Fruit fly (Drosophila melanogaster) whole organism, embryonic: ENCODE data around the gene CG42866.

Source experiments
- Atf3 ChIP-seq: fragments of 200-800 bp; sonication (Bioruptor generic); optimal IDR thresholded peaks from 3 replicates; lab custom pipeline; 2016; ENCODE audit warnings: missing biosample characterization, missing genetic modification characterization
- Blimp-1 ChIP-seq: fragments of 200-800 bp; sonication (Bioruptor generic); optimal IDR thresholded peaks from 3 replicates; lab custom pipeline; 2018; ENCODE audit warnings: missing biosample characterization, missing genetic modification characterization, mild to moderate bottlenecking, moderate library complexity, missing genetic modification reagents
- CG14014 ChIP-seq: fragments of 200-800 bp; sonication (Bioruptor generic); IDR thresholded peaks from 2 replicates; pipeline ENCODE4 v1.3.6; 2022; ENCODE audit warnings: missing biosample characterization, missing genetic modification characterization
- CG14050 ChIP-seq: fragments of 200-800 bp; sonication (Bioruptor generic); IDR thresholded peaks from 3 replicates; pipeline ENCODE4 v1.3.6; 2022; ENCODE audit warnings: missing biosample characterization, missing genetic modification characterization
- CG1603 ChIP-seq: fragments of 200-800 bp; sonication (Bioruptor generic); optimal IDR thresholded peaks from 2 replicates; lab custom pipeline; 2019; ENCODE audit warnings: missing biosample characterization, mild to moderate bottlenecking, missing genetic modification characterization, moderate library complexity
- CG17385 ChIP-seq: fragments of 200-800 bp; sonication (Bioruptor generic); optimal IDR thresholded peaks from 3 replicates; lab custom pipeline; 2018; ENCODE audit warnings: missing biosample characterization, mild to moderate bottlenecking, missing genetic modification characterization
- CG18011 ChIP-seq: fragments of 200-800 bp; sonication (Bioruptor generic); optimal IDR thresholded peaks from 2 replicates; lab custom pipeline; 2017; ENCODE audit warnings: missing biosample characterization, missing genetic modification characterization, mild to moderate bottlenecking, moderate library complexity, missing genotype
- CG2120 ChIP-seq: fragments of 200-800 bp; sonication (Bioruptor generic); optimal IDR thresholded peaks from 3 replicates; lab custom pipeline; 2016; ENCODE audit warnings: missing biosample characterization, missing genetic modification characterization
- CG30020 ChIP-seq: fragments of 200-800 bp; optimal IDR thresholded peaks from 2 replicates; lab custom pipeline; 2019; ENCODE audit warnings: missing biosample characterization, mild to moderate bottlenecking, missing genetic modification characterization, moderate library complexity
- CG32772 ChIP-seq: fragments of 200-800 bp; sonication (Bioruptor generic); IDR thresholded peaks from 2 replicates; pipeline ENCODE4 v1.3.6; 2022; ENCODE audit warnings: missing biosample characterization, missing genetic modification characterization
- CG3847 ChIP-seq: fragments of 200-800 bp; sonication (Bioruptor generic); IDR thresholded peaks from 2 replicates; pipeline ENCODE4 v1.3.6; 2022; ENCODE audit warnings: missing biosample characterization, missing genetic modification characterization
- CG42726 ChIP-seq: fragments of 200-800 bp; sonication (Bioruptor generic); IDR thresholded peaks from 2 replicates; pipeline ENCODE4 v1.3.6; 2022; ENCODE audit warnings: missing biosample characterization, missing genetic modification characterization; ENCODE audit not compliant: partially characterized antibody
- CG4707 ChIP-seq: fragments of 200-800 bp; sonication (Bioruptor generic); optimal IDR thresholded peaks from 2 replicates; lab custom pipeline; 2018; ENCODE audit warnings: missing biosample characterization, mild to moderate bottlenecking, missing genetic modification characterization, moderate library complexity
- CG9215 ChIP-seq: fragments of 200-800 bp; sonication (Bioruptor generic); IDR thresholded peaks from 2 replicates; pipeline ENCODE4 v1.3.6; 2022; ENCODE audit warnings: missing biosample characterization, missing genetic modification characterization
- CG9437 ChIP-seq: fragments of 200-800 bp; sonication (Bioruptor generic); optimal IDR thresholded peaks from 2 replicates; lab custom pipeline; 2018; ENCODE audit warnings: missing biosample characterization, mild to moderate bottlenecking, missing genetic modification characterization
- CHES-1-like ChIP-seq: fragments of 200-800 bp; sonication (Bioruptor generic); optimal IDR thresholded peaks from 2 replicates; lab custom pipeline; 2016; ENCODE audit warnings: missing biosample characterization, missing genetic modification characterization
- D ChIP-seq, 2 experiments: fragments of 200-800 bp in 1 of 2; fragments of >200 bp in 1 of 2; sonication (Bioruptor generic) in 1 of 2; optimal IDR thresholded peaks; 2 replicates in 1 of 2; 3 replicates in 1 of 2; lab custom pipeline; 2017; ENCODE audit warnings: mild to moderate bottlenecking in 1 of 2, missing biosample characterization in 1 of 2, missing genetic modification characterization in 1 of 2, missing genetic modification reagents in 1 of 2
- Deaf1 ChIP-seq: fragments of 200-800 bp; optimal IDR thresholded peaks from 3 replicates; lab custom pipeline; 2019; ENCODE audit warnings: missing biosample characterization, mild to moderate bottlenecking, missing genetic modification characterization, moderate library complexity
- Dp ChIP-seq: fragments of 200-800 bp; sonication (Bioruptor generic); optimal IDR thresholded peaks from 2 replicates; lab custom pipeline; 2018; ENCODE audit warnings: missing biosample characterization, mild to moderate bottlenecking, missing genetic modification characterization, moderate library complexity
- Hr3 ChIP-seq: fragments of 200-800 bp; sonication (Bioruptor generic); optimal IDR thresholded peaks from 3 replicates; lab custom pipeline; 2016; ENCODE audit warnings: missing biosample characterization, missing genetic modification characterization
- Med ChIP-seq: fragments of 200-800 bp; sonication (Bioruptor generic); peaks from one replicate; lab custom pipeline; 2016; ENCODE audit warnings: missing biosample characterization, missing genetic modification characterization, mild to moderate bottlenecking, inconsistent platforms, moderate library complexity
- NfI ChIP-seq: fragments of 200-800 bp; sonication (Bioruptor generic); optimal IDR thresholded peaks from 3 replicates; lab custom pipeline; 2018; ENCODE audit warnings: missing biosample characterization, mild to moderate bottlenecking, missing genetic modification characterization, moderate library complexity
- Poxn ChIP-seq: fragments of 200-800 bp; sonication (Bioruptor generic); IDR thresholded peaks from 2 replicates; pipeline ENCODE4 v1.3.6; 2022; ENCODE audit warnings: missing biosample characterization, missing genetic modification characterization
- Side ChIP-seq: fragments of 200-800 bp; sonication (Bioruptor generic); optimal IDR thresholded peaks from 2 replicates; lab custom pipeline; 2016; ENCODE audit warnings: missing biosample characterization, missing genetic modification characterization
- Sry-δ ChIP-seq: fragments of 200-800 bp; sonication (Bioruptor generic); optimal IDR thresholded peaks from 2 replicates; lab custom pipeline; 2016; ENCODE audit warnings: missing biosample characterization, missing genetic modification characterization
- cato ChIP-seq: fragments of 200-800 bp; sonication (Bioruptor generic); optimal IDR thresholded peaks from 2 replicates; lab custom pipeline; 2016; ENCODE audit warnings: missing biosample characterization, missing genetic modification characterization, borderline replicate concordance
- dysf ChIP-seq: fragments of 200-800 bp; sonication (Bioruptor generic); IDR thresholded peaks from 3 replicates; pipeline ENCODE4 v1.3.6; 2022; ENCODE audit warnings: missing biosample characterization, missing genetic modification characterization
- emc ChIP-seq: fragments of 200-800 bp; sonication (Bioruptor generic); optimal IDR thresholded peaks from 2 replicates; lab custom pipeline; 2016; ENCODE audit warnings: missing biosample characterization, missing genetic modification characterization
- exex ChIP-seq: fragments of 200-800 bp; sonication (Bioruptor generic); optimal IDR thresholded peaks from 4 replicates; lab custom pipeline; 2018; ENCODE audit warnings: missing biosample characterization, mild to moderate bottlenecking, missing genetic modification characterization, moderate library complexity
- grn ChIP-seq: fragments of 200-800 bp; sonication (Bioruptor generic); optimal IDR thresholded peaks from 3 replicates; lab custom pipeline; 2017; ENCODE audit warnings: missing biosample characterization, missing genetic modification characterization
- jumu ChIP-seq: fragments of 200-800 bp; sonication (Bioruptor generic); optimal IDR thresholded peaks from 3 replicates; lab custom pipeline; 2016; ENCODE audit warnings: missing biosample characterization, missing genetic modification characterization
- kah ChIP-seq: fragments of 200-800 bp; sonication (Bioruptor generic); optimal IDR thresholded peaks from 2 replicates; lab custom pipeline; 2018; ENCODE audit warnings: missing biosample characterization, mild to moderate bottlenecking, missing genetic modification characterization
- knrl ChIP-seq: fragments of 200-800 bp; sonication (Bioruptor generic); IDR thresholded peaks from 3 replicates; pipeline ENCODE4 v1.3.6; 2022; ENCODE audit warnings: missing biosample characterization, missing genetic modification characterization; ENCODE audit not compliant: partially characterized antibody
- lola ChIP-seq, 3 experiments: fragments of >200 bp in 2 of 3; fragments of 200-800 bp in 1 of 3; sonication (Bioruptor generic) in 1 of 3; optimal IDR thresholded peaks; 2 replicates each; lab custom pipeline; 2017 to 2019; ENCODE audit warnings: missing biosample characterization in 3 of 3, missing genetic modification characterization in 3 of 3, mild to moderate bottlenecking in 1 of 3, moderate library complexity in 1 of 3
- lov ChIP-seq, 2 experiments: fragments of 200-800 bp in 1 of 2; fragments of >200 bp in 1 of 2; sonication (Bioruptor generic) in 1 of 2; IDR thresholded peaks in 1 of 2; optimal IDR thresholded peaks in 1 of 2; 2 replicates in 1 of 2; 3 replicates in 1 of 2; pipeline versions ENCODE4 v1.3.6 to Lab custom; 2017 to 2022; ENCODE audit warnings: missing biosample characterization in 1 of 2, missing genetic modification characterization in 1 of 2
- pfk ChIP-seq: fragments of 200-800 bp; sonication (Bioruptor generic); optimal IDR thresholded peaks from 2 replicates; lab custom pipeline; 2018; ENCODE audit warnings: missing biosample characterization, mild to moderate bottlenecking, missing genetic modification characterization, moderate library complexity
- pros ChIP-seq: fragments of 200-800 bp; sonication (Bioruptor generic); optimal IDR thresholded peaks from 3 replicates; lab custom pipeline; 2019; ENCODE audit warnings: missing biosample characterization, mild to moderate bottlenecking, missing genetic modification characterization, moderate library complexity
- ro ChIP-seq: fragments of 200-800 bp; sonication (Bioruptor generic); IDR thresholded peaks from 2 replicates; pipeline ENCODE4 v1.3.6; 2022; ENCODE audit warnings: missing biosample characterization, missing genetic modification characterization
- salm ChIP-seq: fragments of 200-800 bp; sonication (Bioruptor generic); optimal IDR thresholded peaks from 2 replicates; lab custom pipeline; 2018; ENCODE audit warnings: missing biosample characterization, mild to moderate bottlenecking, missing genetic modification characterization
- sens ChIP-seq: fragments of 200-800 bp; sonication (Bioruptor generic); peaks from one replicate; lab custom pipeline; 2016; ENCODE audit warnings: missing biosample characterization, missing genetic modification characterization
- sqz ChIP-seq: fragments of 200-800 bp; sonication (Bioruptor generic); optimal IDR thresholded peaks from 3 replicates; lab custom pipeline; 2018; ENCODE audit warnings: missing biosample characterization, mild to moderate bottlenecking, missing genetic modification characterization
- sug ChIP-seq: fragments of 200-800 bp; optimal IDR thresholded peaks from 2 replicates; lab custom pipeline; 2019; ENCODE audit warnings: missing biosample characterization, mild to moderate bottlenecking, missing genetic modification characterization, moderate library complexity
- tap ChIP-seq: fragments of 200-800 bp; optimal IDR thresholded peaks from 3 replicates; lab custom pipeline; 2019; ENCODE audit warnings: missing biosample characterization, mild to moderate bottlenecking, missing genetic modification characterization, moderate library complexity
- unc-4 ChIP-seq: fragments of 200-800 bp; sonication (Bioruptor generic); IDR thresholded peaks from 2 replicates; pipeline ENCODE4 v1.3.6; 2022; ENCODE audit warnings: missing biosample characterization, missing genetic modification characterization; ENCODE audit not compliant: partially characterized antibody
- vvl ChIP-seq: fragments of 200-800 bp; sonication (Bioruptor generic); IDR thresholded peaks from 2 replicates; pipeline ENCODE4 v1.3.6; 2022; ENCODE audit warnings: missing biosample characterization, missing genetic modification characterization
- wdn ChIP-seq: fragments of 200-800 bp; sonication (Bioruptor generic); IDR thresholded peaks from 2 replicates; pipeline ENCODE4 v1.3.6; 2022; ENCODE audit warnings: missing biosample characterization, missing genetic modification characterization
- wor ChIP-seq: fragments of 200-800 bp; sonication (Bioruptor generic); IDR thresholded peaks from 2 replicates; pipeline ENCODE4 v1.3.6; 2022; ENCODE audit warnings: missing biosample characterization, missing genetic modification characterization
- zf30C ChIP-seq: fragments of 200-800 bp; sonication (Bioruptor generic); optimal IDR thresholded peaks from 3 replicates; lab custom pipeline; 2018; ENCODE audit warnings: missing biosample characterization, mild to moderate bottlenecking, missing genetic modification characterization

CG42866 gene

dm6 chr2L:19943112-19943511 lies 18.4 kb downstream of the CG42866 start (continued):
- TF ChIP-seq knrl (GFP tag; lab: Robert Waterston, UW) (0 out of 3 replicates have a peak, but pooled peaks have one; percentile 7), CG17385 (GFP tag; lab: Kevin White, UChicago) (no peak), Atf3 (GFP tag; lab: Kevin White, UChicago) (no peak), lov (optimal IDR thresholded peaks at IDR 0.05; lab: Kevin White, UChicago) (no peak), lov (GFP tag; IDR thresholded peaks at IDR 0.05; lab: Robert Waterston, UW) (no peak), Deaf1 (no peak), Sry-δ (GFP tag; lab: Kevin White, UChicago) (no peak), unc-4 (no peak), ro (GFP tag; lab: Robert Waterston, UW) (no peak), Poxn (GFP tag; lab: Robert Waterston, UW) (no peak), exex (tag; lab: Kevin White, UChicago) (no peak), sqz (GFP tag; lab: Kevin White, UChicago) (no peak), Med (GFP tag; lab: Kevin White, UChicago) (peak; percentile 30), pfk (GFP tag; lab: Kevin White, UChicago) (no peak), NfI (no peak), CG32772 (GFP tag; lab: Robert Waterston, UW) (no peak), sens (GFP tag; lab: Kevin White, UChicago) (peak; percentile 14), CG42726 (no peak), CG14014 (GFP tag; lab: Robert Waterston, UW) (no peak), CG2120 (GFP tag; lab: Kevin White, UChicago) (no peak), lola (GFP tag; optimal IDR thresholded peaks at IDR 0.05; lab: Kevin White, UChicago) (no peak), tap (tag; lab: Kevin White, UChicago) (no peak)

DNA sequence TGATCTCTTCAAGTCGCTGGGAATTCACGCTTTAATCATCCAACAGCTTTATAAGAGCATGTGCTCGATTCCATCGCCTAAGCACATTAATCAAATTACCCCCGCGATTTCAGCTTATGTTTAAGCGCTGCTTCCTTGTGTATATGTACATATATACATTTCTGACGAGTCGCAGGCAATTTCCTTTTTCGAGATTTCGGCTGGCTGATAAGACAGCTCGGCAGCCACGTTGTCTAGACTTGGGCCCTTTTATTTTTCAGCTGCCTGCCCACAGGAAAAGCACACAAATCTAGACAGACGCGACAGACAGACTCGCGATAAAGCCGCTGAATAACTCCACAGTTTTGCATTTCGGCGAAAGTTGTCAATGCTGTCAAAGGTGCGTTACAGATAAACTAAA lies 19.0 kb downstream of the CG42866 start:
- TF ChIP-seq CG3847 (no peak), CG9437 (GFP tag; lab: Kevin White, UChicago) (no peak), sens (GFP tag; lab: Kevin White, UChicago) (peak; percentile 63), sug (tag; lab: Kevin White, UChicago) (peak; percentile 22), CG4707 (no peak), Med (GFP tag; lab: Kevin White, UChicago) (peak; percentile 58), Hr3 (GFP tag; lab: Kevin White, UChicago) (no peak), emc (GFP tag; lab: Kevin White, UChicago) (no peak), wdn (no peak), grn (GFP tag; lab: Kevin White, UChicago) (peak; percentile 15), vvl (0 out of 2 replicates have a peak, but pooled peaks have one; percentile 7)

DNA sequence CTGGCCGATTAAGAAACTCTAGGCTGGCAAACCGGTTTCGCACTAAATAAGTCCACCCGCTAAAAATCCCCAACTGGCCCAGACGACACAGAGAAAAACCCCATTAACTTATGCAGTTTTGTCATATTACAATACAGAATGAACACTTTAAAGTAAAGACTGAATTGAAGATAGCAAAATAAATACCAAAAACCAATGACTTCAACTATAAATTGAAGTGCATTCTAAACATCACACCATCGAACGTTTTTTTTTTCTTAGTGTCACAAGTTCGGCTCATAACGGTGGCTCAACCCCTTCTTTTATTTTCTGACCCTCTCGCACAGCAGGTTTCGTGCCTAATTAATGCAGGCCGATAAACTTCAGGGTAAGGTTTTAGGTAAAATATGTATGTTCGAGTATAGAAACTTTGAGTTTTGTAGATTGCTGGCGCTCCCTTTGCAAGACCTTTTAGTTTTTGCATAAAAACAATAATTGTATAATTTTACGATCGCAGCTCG lies 20.1 kb downstream of the CG42866 start:
- TF ChIP-seq Blimp-1 (GFP tag; lab: Kevin White, UChicago) (peak; percentile 82), CG1603 (tag; lab: Kevin White, UChicago) (peak; percentile 86), CG14050 (GFP tag; lab: Robert Waterston, UW) (peak; percentile 84), dysf (GFP tag; lab: Robert Waterston, UW) (peak; percentile 94), wor (peak; percentile 80), kah (GFP tag; lab: Kevin White, UChicago) (peak; percentile 25), zf30C (GFP tag; lab: Kevin White, UChicago) (peak; percentile 28), D (optimal IDR thresholded peaks at IDR 0.05; lab: Kevin White, UChicago) (no peak), D (GFP tag; optimal IDR thresholded peaks at IDR 0.05; lab: Kevin White, UChicago) (peak; percentile 67), CHES-1-like (GFP tag; lab: Kevin White, UChicago) (peak; percentile 90), jumu (peak; percentile 82), Hr3 (GFP tag; lab: Kevin White, UChicago) (peak; percentile 85), CG9215 (GFP tag; lab: Robert Waterston, UW) (peak; percentile 88), salm (tag; lab: Kevin White, UChicago) (peak; percentile 39), Side (GFP tag; lab: Kevin White, UChicago) (peak; percentile 91), cato (GFP tag; lab: Kevin White, UChicago) (peak; percentile 76), CG18011 (peak; percentile 35), Dp (GFP tag; lab: Kevin White, UChicago) (no peak), pros (GFP tag; lab: Kevin White, UChicago) (no peak), CG30020 (tag; lab: Kevin White, UChicago) (peak; percentile 17)
